Worm (Caenorhabditis elegans) whole organism, L3 larva: ENCODE measurements around the gene C05C12.5.

Experiments
- ZK546.5 ChIP-seq: sonication (generic microtip); optimal IDR thresholded peaks from 2 replicates; lab custom pipeline; 2017; ENCODE audit warnings: missing biosample characterization, missing genetic modification characterization
- aly-2 ChIP-seq: fragments of 150-350 bp; optimal IDR thresholded peaks from 2 replicates; lab custom pipeline; 2014; ENCODE audit warnings: missing biosample characterization, missing genetic modification characterization
- ama-1 ChIP-seq: fragments of 150-350 bp; optimal IDR thresholded peaks from 2 replicates; lab custom pipeline; 2018
- ceh-16 ChIP-seq: sonication (generic microtip); optimal IDR thresholded peaks from 2 replicates; lab custom pipeline; 2017; ENCODE audit warnings: missing biosample characterization, missing genetic modification characterization
- egl-27 ChIP-seq: sonication (generic microtip); optimal IDR thresholded peaks from 4 replicates; lab custom pipeline; 2017; ENCODE audit warnings: missing biosample characterization, missing genetic modification reagents, missing genetic modification characterization
- elt-1 ChIP-seq: fragments of 150-350 bp; optimal IDR thresholded peaks from 2 replicates; lab custom pipeline; 2014; ENCODE audit warnings: missing biosample characterization, missing genetic modification characterization
- elt-3 ChIP-seq, 3 experiments: fragments of 150-350 bp in 1 of 3; sonication (generic microtip) in 2 of 3; optimal IDR thresholded peaks; 2 replicates in 2 of 3; 4 replicates in 1 of 3; lab custom pipeline; 2014 to 2017; ENCODE audit warnings: missing biosample characterization in 3 of 3, missing genetic modification characterization in 3 of 3
- fkh-10 ChIP-seq: sonication (generic microtip); optimal IDR thresholded peaks from 2 replicates; lab custom pipeline; 2017; ENCODE audit warnings: missing biosample characterization, missing genetic modification reagents, missing genetic modification characterization
- mdl-1 ChIP-seq: fragments of 150-350 bp; optimal IDR thresholded peaks from 2 replicates; lab custom pipeline; 2014; ENCODE audit warnings: missing biosample characterization, missing genetic modification characterization
- nhr-43 ChIP-seq: sonication (generic microtip); optimal IDR thresholded peaks from 2 replicates; lab custom pipeline; 2016; ENCODE audit warnings: mild to moderate bottlenecking, missing genetic modification characterization, missing compliant biosample characterization; ENCODE audit not compliant: poor library complexity, severe bottlenecking
- pqm-1 ChIP-seq: fragments of 150-350 bp; optimal IDR thresholded peaks from 2 replicates; lab custom pipeline; 2017; ENCODE audit warnings: missing biosample characterization, missing genetic modification characterization, inconsistent platforms
- tbx-2 ChIP-seq: sonication (generic microtip); optimal IDR thresholded peaks from 2 replicates; lab custom pipeline; 2016; ENCODE audit warnings: mild to moderate bottlenecking, missing genetic modification characterization, missing compliant biosample characterization
- zag-1 ChIP-seq: fragments of 150-350 bp; optimal IDR thresholded peaks from 2 replicates; lab custom pipeline; 2014; ENCODE audit warnings: missing biosample characterization, missing genetic modification characterization
- ztf-11 ChIP-seq: fragments of 150-350 bp; optimal IDR thresholded peaks from 2 replicates; lab custom pipeline; 2014; ENCODE audit warnings: missing biosample characterization, missing genetic modification characterization

ce11 chrIV:11260544-11261227 lies at the start of gene C05C12.5:
- no peak for TF ChIP-seq egl-27
- no peak for TF ChIP-seq fkh-10 (GFP tag; lab: Kevin White, UChicago)
- TF ChIP-seq ZK546.5 (tag; lab: Kevin White, UChicago): no peak
- TF ChIP-seq nhr-43 (tag; lab: Kevin White, UChicago): no peak
- TF ChIP-seq pqm-1: no peak
- TF ChIP-seq ama-1: no peak
- TF ChIP-seq ztf-11 (tag; lab: Kevin White, UChicago): no peak
- TF ChIP-seq zag-1 (tag; lab: Kevin White, UChicago): no peak
- no peak for TF ChIP-seq elt-3 (tag; optimal IDR thresholded peaks at IDR 0.05; lab: Kevin White, UChicago)
- no peak for TF ChIP-seq mdl-1 (tag; lab: Kevin White, UChicago)
- no peak for TF ChIP-seq ceh-16 (tag; lab: Kevin White, UChicago)
- TF ChIP-seq tbx-2 (tag; lab: Kevin White, UChicago): no peak
- no peak for TF ChIP-seq elt-1 (tag; lab: Kevin White, UChicago)
- no peak for TF ChIP-seq aly-2 (tag; lab: Kevin White, UChicago)
